Worm (Caenorhabditis elegans) whole organism, young adult: Measurements from ENCODE around the gene T08A9.13.

Source experiments
- B0261.1 ChIP-seq: sonication (generic microtip); optimal IDR thresholded peaks from 2 replicates; lab custom pipeline; 2016; ENCODE audit warnings: mild to moderate bottlenecking, missing genetic modification characterization, moderate library complexity, missing compliant biosample characterization
- F22D6.2 ChIP-seq: sonication (generic microtip); optimal IDR thresholded peaks from 2 replicates; lab custom pipeline; 2016; ENCODE audit warnings: mild to moderate bottlenecking, missing genetic modification characterization, missing compliant biosample characterization
- F23B12.7 ChIP-seq: sonication (generic microtip); optimal IDR thresholded peaks from 2 replicates; lab custom pipeline; 2017; ENCODE audit warnings: missing genetic modification characterization, mild to moderate bottlenecking, missing compliant biosample characterization, antibody characterized with exemption, moderate library complexity; ENCODE audit not compliant: insufficient read depth
- F52B5.7 ChIP-seq: sonication (generic microtip); optimal IDR thresholded peaks from 2 replicates; lab custom pipeline; 2016; ENCODE audit warnings: mild to moderate bottlenecking, missing genetic modification characterization, missing compliant biosample characterization
- K12H6.12 ChIP-seq: fragments of 200-800 bp; sonication (Bioruptor generic); optimal IDR thresholded peaks from 2 replicates; lab custom pipeline; 2018; ENCODE audit warnings: mild to moderate bottlenecking, missing genetic modification characterization, missing compliant biosample characterization
- T26A5.8 ChIP-seq: sonication (generic microtip); optimal IDR thresholded peaks from 2 replicates; lab custom pipeline; 2016; ENCODE audit warnings: missing genetic modification characterization, missing compliant biosample characterization
- ZK185.1 ChIP-seq: sonication (generic microtip); optimal IDR thresholded peaks from 2 replicates; lab custom pipeline; 2016; ENCODE audit warnings: mild to moderate bottlenecking, missing genetic modification characterization, missing compliant biosample characterization; ENCODE audit not compliant: poor library complexity, severe bottlenecking
- atf-7 ChIP-seq: sonication (generic microtip); optimal IDR thresholded peaks from 2 replicates; lab custom pipeline; 2017; ENCODE audit warnings: mild to moderate bottlenecking, missing genetic modification characterization, missing compliant biosample characterization
- attf-5 ChIP-seq: fragments of 200-800 bp; sonication (Bioruptor generic); optimal IDR thresholded peaks from 2 replicates; lab custom pipeline; 2018; ENCODE audit warnings: mild to moderate bottlenecking, missing genetic modification characterization, missing compliant biosample characterization
- bed-2 ChIP-seq: fragments of 200-800 bp; sonication (Bioruptor generic); IDR thresholded peaks from 2 replicates; pipeline ENCODE4 v1.3.6; 2022; ENCODE audit warnings: missing genetic modification reagents, missing genetic modification characterization, missing compliant biosample characterization
- cebp-1 ChIP-seq, 2 experiments: fragments of 200-800 bp in 1 of 2; sonication (Bioruptor generic) in 1 of 2; sonication (generic microtip) in 1 of 2; IDR thresholded peaks in 1 of 2; optimal IDR thresholded peaks in 1 of 2; 2 replicates each; pipeline versions ENCODE4 v1.3.6 to Lab custom; 2017 to 2022; ENCODE audit warnings: missing compliant biosample characterization in 2 of 2, missing genetic modification characterization in 2 of 2, mild to moderate bottlenecking in 1 of 2, missing genetic modification reagents in 1 of 2, moderate library complexity in 1 of 2
- dox-1 ChIP-seq: fragments of 200-800 bp; sonication (Bioruptor generic); IDR thresholded peaks from 2 replicates; pipeline ENCODE4 v1.3.6; 2022; ENCODE audit warnings: missing genetic modification reagents, missing genetic modification characterization, missing compliant biosample characterization
- dpl-1 ChIP-seq: fragments of 150-350 bp; optimal IDR thresholded peaks from 2 replicates; lab custom pipeline; 2014; ENCODE audit warnings: missing biosample characterization, missing genetic modification reagents, missing genetic modification characterization
- efl-1 ChIP-seq: fragments of 150-350 bp; optimal IDR thresholded peaks from 2 replicates; lab custom pipeline; 2014; ENCODE audit warnings: missing biosample characterization, missing genetic modification reagents, missing genetic modification characterization
- egl-44 ChIP-seq: fragments of 200-800 bp; sonication (Bioruptor generic); IDR thresholded peaks from 2 replicates; pipeline ENCODE4 v1.3.6; 2022; ENCODE audit warnings: missing genetic modification reagents, missing genetic modification characterization, missing compliant biosample characterization
- ekl-4 ChIP-seq: fragments of 200-800 bp; sonication (Bioruptor generic); IDR thresholded peaks from 2 replicates; pipeline ENCODE4 v1.3.6; 2022; ENCODE audit warnings: missing genetic modification reagents, missing genetic modification characterization, missing compliant biosample characterization
- ets-4 ChIP-seq: fragments of 200-800 bp; sonication (Bioruptor generic); optimal IDR thresholded peaks from 2 replicates; lab custom pipeline; 2018; ENCODE audit warnings: mild to moderate bottlenecking, missing genetic modification characterization, missing compliant biosample characterization
- hsf-1 ChIP-seq: fragments of 200-800 bp; sonication (Bioruptor generic); IDR thresholded peaks from 2 replicates; pipeline ENCODE4 v1.3.6; 2022; ENCODE audit warnings: missing genetic modification reagents, missing genetic modification characterization, missing compliant biosample characterization
- let-607 ChIP-seq, 2 experiments: fragments of 200-800 bp in 1 of 2; sonication (Bioruptor generic) in 1 of 2; sonication (generic microtip) in 1 of 2; optimal IDR thresholded peaks; 2 replicates each; lab custom pipeline; 2016 to 2018; ENCODE audit warnings: mild to moderate bottlenecking in 2 of 2, missing compliant biosample characterization in 2 of 2, missing genetic modification characterization in 2 of 2, moderate library complexity in 2 of 2, missing genotype in 1 of 2
- lin-40 ChIP-seq: sonication (generic microtip); optimal IDR thresholded peaks from 2 replicates; lab custom pipeline; 2016; ENCODE audit warnings: missing genetic modification characterization, mild to moderate bottlenecking, missing compliant biosample characterization, missing genotype, missing genetic modification reagents
- lin-54 ChIP-seq: fragments of 200-800 bp; sonication (Bioruptor generic); optimal IDR thresholded peaks from 2 replicates; lab custom pipeline; 2018; ENCODE audit warnings: mild to moderate bottlenecking, missing genetic modification characterization, missing compliant biosample characterization
- lir-1 ChIP-seq: fragments of 200-800 bp; sonication (Bioruptor generic); conservative IDR thresholded peaks from 2 replicates; pipeline ENCODE4 v1.3.6; 2022; ENCODE audit warnings: missing genetic modification reagents, missing genetic modification characterization, missing compliant biosample characterization
- madf-10 ChIP-seq: sonication (generic microtip); optimal IDR thresholded peaks from 2 replicates; lab custom pipeline; 2016; ENCODE audit warnings: mild to moderate bottlenecking, missing genetic modification characterization, missing compliant biosample characterization
- madf-3 ChIP-seq: fragments of 200-800 bp; sonication (Bioruptor generic); IDR thresholded peaks from 2 replicates; pipeline ENCODE4 v1.3.6; 2022; ENCODE audit warnings: missing genetic modification reagents, missing genetic modification characterization, missing compliant biosample characterization
- madf-6 ChIP-seq: fragments of 200-800 bp; sonication (Bioruptor generic); IDR thresholded peaks from 2 replicates; pipeline ENCODE4 v1.3.6; 2022; ENCODE audit warnings: missing genetic modification reagents, missing genetic modification characterization, missing compliant biosample characterization
- madf-8 ChIP-seq: fragments of 200-800 bp; sonication (Bioruptor generic); conservative IDR thresholded peaks from 2 replicates; pipeline ENCODE4 v1.3.6; 2022; ENCODE audit warnings: missing genetic modification reagents, missing genetic modification characterization, missing compliant biosample characterization
- mes-4 ChIP-seq: sonication (generic microtip); optimal IDR thresholded peaks from 2 replicates; lab custom pipeline; 2016; ENCODE audit warnings: missing genotype, missing genetic modification characterization, missing compliant biosample characterization
- nfyb-1 ChIP-seq: fragments of 200-800 bp; sonication (Bioruptor generic); IDR thresholded peaks from 2 replicates; pipeline ENCODE4 v1.3.6; 2022; ENCODE audit warnings: missing genetic modification reagents, missing genetic modification characterization, missing compliant biosample characterization
- nhr-27 ChIP-seq: fragments of 200-800 bp; sonication (Bioruptor generic); optimal IDR thresholded peaks from 2 replicates; lab custom pipeline; 2018; ENCODE audit warnings: mild to moderate bottlenecking, missing genetic modification characterization, moderate library complexity, missing compliant biosample characterization
- nhr-80 ChIP-seq: sonication (generic microtip); optimal IDR thresholded peaks from 2 replicates; lab custom pipeline; 2016; ENCODE audit warnings: missing genetic modification characterization, missing compliant biosample characterization
- pbrm-1 ChIP-seq: fragments of 200-800 bp; sonication (Bioruptor generic); IDR thresholded peaks from 2 replicates; pipeline ENCODE4 v1.3.6; 2022; ENCODE audit warnings: missing genetic modification reagents, missing genetic modification characterization, missing compliant biosample characterization
- rcor-1 ChIP-seq: fragments of 200-800 bp; sonication (Bioruptor generic); IDR thresholded peaks from 2 replicates; pipeline ENCODE4 v1.3.6; 2022; ENCODE audit warnings: missing genetic modification reagents, missing genetic modification characterization, missing compliant biosample characterization
- rec-8 ChIP-seq, 2 experiments: sonication (generic microtip); optimal IDR thresholded peaks; 2 replicates each; lab custom pipeline; 2016; ENCODE audit warnings: mild to moderate bottlenecking in 2 of 2, missing genetic modification characterization in 2 of 2, missing genetic modification reagents in 2 of 2, missing genotype in 2 of 2, missing biosample characterization in 1 of 2, missing compliant biosample characterization in 1 of 2, moderate library complexity in 1 of 2
- rpc-1 ChIP-seq, 2 experiments: fragments of 150-350 bp in 1 of 2; sonication (generic microtip) in 1 of 2; optimal IDR thresholded peaks; 2 replicates each; lab custom pipeline; 2014 to 2018; ENCODE audit warnings: missing biosample characterization in 1 of 2, missing genetic modification characterization in 1 of 2, missing genetic modification reagents in 1 of 2, missing genotype in 1 of 2
- sdz-38 ChIP-seq: sonication (generic microtip); optimal IDR thresholded peaks from 2 replicates; lab custom pipeline; 2016; ENCODE audit warnings: missing genotype, missing genetic modification characterization, missing compliant biosample characterization
- snpc-1.3 ChIP-seq: sonication (generic microtip); optimal IDR thresholded peaks from 2 replicates; lab custom pipeline; 2017; ENCODE audit warnings: missing genetic modification characterization, mild to moderate bottlenecking, missing compliant biosample characterization, antibody characterized with exemption, moderate library complexity, missing genotype, missing genetic modification reagents; ENCODE audit not compliant: insufficient read depth
- somi-1 ChIP-seq: fragments of 200-800 bp; sonication (Bioruptor generic); optimal IDR thresholded peaks from 2 replicates; lab custom pipeline; 2018; ENCODE audit warnings: mild to moderate bottlenecking, missing genetic modification characterization, missing compliant biosample characterization
- tbp1 ChIP-seq: fragments of 200-800 bp; sonication (Bioruptor generic); optimal IDR thresholded peaks from 2 replicates; lab custom pipeline; 2018; ENCODE audit warnings: mild to moderate bottlenecking, missing genetic modification characterization, missing compliant biosample characterization
- unc-130 ChIP-seq: sonication (generic microtip); optimal IDR thresholded peaks from 2 replicates; lab custom pipeline; 2016; ENCODE audit warnings: missing genetic modification reagents, missing genetic modification characterization, missing compliant biosample characterization
- ztf-22 ChIP-seq: fragments of 200-800 bp; sonication (Bioruptor generic); optimal IDR thresholded peaks from 2 replicates; lab custom pipeline; 2018; ENCODE audit warnings: mild to moderate bottlenecking, missing genetic modification characterization, moderate library complexity, missing compliant biosample characterization
- ztf-26 ChIP-seq: sonication (generic microtip); optimal IDR thresholded peaks from 2 replicates; lab custom pipeline; 2017; ENCODE audit warnings: missing genetic modification characterization, missing compliant biosample characterization
- ztf-3 ChIP-seq: fragments of 200-800 bp; sonication (Bioruptor generic); optimal IDR thresholded peaks from 2 replicates; lab custom pipeline; 2018; ENCODE audit warnings: mild to moderate bottlenecking, missing genetic modification characterization, missing compliant biosample characterization
- ztf-6 ChIP-seq: fragments of 200-800 bp; sonication (Bioruptor generic); IDR thresholded peaks from 2 replicates; pipeline ENCODE4 v1.3.6; 2022; ENCODE audit warnings: missing genetic modification reagents, missing genetic modification characterization, missing compliant biosample characterization

T08A9.13 gene

ce11 chrX:7340915-7341559 is 18.8 kb upstream of the T08A9.13 start, which contains the start of gene C07D8.6:
Gene C07D8.6 (plus strand): TSS chrX:7341509.
- TF ChIP-seq tbp1 (GFP tag; lab: Kevin White, UChicago), result peak; percentile 42
- TF ChIP-seq let-607 (tag; optimal IDR thresholded peaks at IDR 0.05; lab: Kevin White, UChicago), result peak in 1 of 2 experiments; percentile 42
- no peak for TF ChIP-seq F23B12.7 (tag; lab: Kevin White, UChicago)
- no peak for TF ChIP-seq madf-10
- TF ChIP-seq mes-4 (tag; lab: Kevin White, UChicago), result no peak
- peak; percentile 99 for TF ChIP-seq nhr-80 (tag; lab: Kevin White, UChicago)
- no peak for TF ChIP-seq nhr-27 (tag; lab: Kevin White, UChicago)
- peak; percentile 13 for TF ChIP-seq ztf-22 (GFP tag; lab: Kevin White, UChicago)
- peak; percentile 32 for TF ChIP-seq atf-7
- peak; percentile 59 for TF ChIP-seq ets-4
- no peak for TF ChIP-seq sdz-38 (tag; lab: Kevin White, UChicago)
- peak; percentile 16 for TF ChIP-seq ZK185.1 (tag; lab: Kevin White, UChicago)
- no peak for TF ChIP-seq lin-40 (tag; lab: Kevin White, UChicago)
- no peak for TF ChIP-seq snpc-1.3 (tag; lab: Kevin White, UChicago)
- TF ChIP-seq rec-8 (tag; optimal IDR thresholded peaks at IDR 0.05; lab: Kevin White, UChicago), result no peak
- TF ChIP-seq T26A5.8, result no peak
- TF ChIP-seq K12H6.12, result no peak
- TF ChIP-seq cebp-1 (GFP tag; IDR thresholded peaks at IDR 0.05; lab: Robert Waterston, UW), result no peak
- TF ChIP-seq cebp-1 (tag; optimal IDR thresholded peaks at IDR 0.05; lab: Kevin White, UChicago), result peak; percentile 3

DNA sequence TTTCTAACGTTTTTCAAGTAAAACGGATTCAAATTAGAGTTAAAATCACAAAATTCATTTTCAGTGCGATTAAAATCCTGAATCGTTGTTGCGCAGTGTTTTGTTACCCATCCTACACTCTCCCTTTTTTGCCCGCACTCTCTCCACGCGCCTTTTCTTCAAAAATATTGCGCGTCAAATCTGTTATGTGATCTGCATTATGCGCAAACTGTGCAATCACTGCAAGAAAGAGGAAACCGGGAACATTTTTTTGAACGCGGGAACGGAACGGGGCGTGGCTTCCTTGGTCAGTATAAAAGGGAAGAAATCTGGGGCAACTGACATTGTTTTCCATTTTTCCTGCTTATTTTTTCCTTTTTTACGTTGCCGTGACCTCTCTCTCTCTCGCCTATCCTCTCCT is 18.2 kb upstream of the T08A9.13 start:
- peak; percentile 63 for TF ChIP-seq madf-6 (GFP tag; lab: Robert Waterston, UW)
- TF ChIP-seq rcor-1 (GFP tag; lab: Robert Waterston, UW), result 0 out of 2 replicates have a peak, but pooled peaks have one; percentile 23
- peak; percentile 70 for TF ChIP-seq efl-1 (GFP tag; lab: Kevin White, UChicago)
- TF ChIP-seq madf-8 (GFP tag; lab: Robert Waterston, UW), result peak; percentile 23; the same call in 1 of the 2 replicates
- peak; percentile 3 for TF ChIP-seq dpl-1 (GFP tag; lab: Kevin White, UChicago)
- no peak for TF ChIP-seq sdz-38 (tag; lab: Kevin White, UChicago)

ce11 chrX:7334302-7334724 is 12.1 kb upstream of the T08A9.13 start, which contains the start of gene epg-7:
Gene epg-7 (plus strand): TSS chrX:7334714.
- TF ChIP-seq somi-1, result peak; percentile 81
- TF ChIP-seq hsf-1, result no peak
- TF ChIP-seq ztf-22 (GFP tag; lab: Kevin White, UChicago), result peak; percentile 78
- peak; percentile 60 for TF ChIP-seq F22D6.2 (tag; lab: Kevin White, UChicago)
- TF ChIP-seq nfyb-1, result peak; percentile 93
- TF ChIP-seq unc-130, result no peak
- peak; percentile 80 for TF ChIP-seq ekl-4 (GFP tag; lab: Robert Waterston, UW)
- no peak for TF ChIP-seq rpc-1 (optimal IDR thresholded peaks at IDR 0.05; lab: Kevin White, UChicago)
- TF ChIP-seq rpc-1 (tag; optimal IDR thresholded peaks at IDR 0.05; lab: Kevin White, UChicago), result no peak
- TF ChIP-seq dox-1, result peak; percentile 91
- TF ChIP-seq ztf-26 (tag; lab: Kevin White, UChicago), result peak; percentile 90
- TF ChIP-seq ztf-3, result peak; percentile 45
- TF ChIP-seq attf-5 (GFP tag; lab: Kevin White, UChicago), result peak; percentile 94
- peak; percentile 64 for TF ChIP-seq lin-54 (GFP tag; lab: Kevin White, UChicago)
- peak; percentile 80; the same call in 1 of the 2 replicates for TF ChIP-seq ztf-6 (GFP tag; lab: Robert Waterston, UW)
- TF ChIP-seq F52B5.7 (tag; lab: Kevin White, UChicago), result no peak
- TF ChIP-seq B0261.1, result peak; percentile 5
- TF ChIP-seq dpl-1 (GFP tag; lab: Kevin White, UChicago), result no peak
- TF ChIP-seq egl-44 (GFP tag; lab: Robert Waterston, UW), result peak; percentile 83; the same call in 1 of the 2 replicates
- peak; percentile 78 for TF ChIP-seq pbrm-1 (GFP tag; lab: Robert Waterston, UW)
- TF ChIP-seq bed-2 (GFP tag; lab: Robert Waterston, UW), result 0 out of 2 replicates have a peak, but pooled peaks have one; percentile 10
- TF ChIP-seq rcor-1 (GFP tag; lab: Robert Waterston, UW), result peak; percentile 82
- TF ChIP-seq lir-1 (GFP tag; lab: Robert Waterston, UW), result peak; percentile 91
- TF ChIP-seq madf-3, result no peak
